Fruit fly (Drosophila melanogaster) whole organism, embryonic: ENCODE data around the gene RpS17.

Source experiments
- Atf3 ChIP-seq: fragments of 200-800 bp; sonication (Bioruptor generic); optimal IDR thresholded peaks from 3 replicates; lab custom pipeline; 2016; ENCODE audit warnings: missing biosample characterization, missing genetic modification characterization
- B-H1 ChIP-seq: fragments of 200-800 bp; sonication (Bioruptor generic); IDR thresholded peaks from 3 replicates; pipeline ENCODE4 v1.3.6; 2022; ENCODE audit warnings: missing biosample characterization, missing genetic modification characterization
- CG11247 ChIP-seq: fragments of 200-800 bp; sonication (Bioruptor generic); IDR thresholded peaks from 2 replicates; pipeline ENCODE4 v1.3.6; 2022; ENCODE audit warnings: missing biosample characterization, missing genetic modification characterization
- CG12769 ChIP-seq: fragments of 200-800 bp; sonication (Bioruptor generic); optimal IDR thresholded peaks from 2 replicates; lab custom pipeline; 2019; ENCODE audit warnings: missing biosample characterization, mild to moderate bottlenecking, missing genetic modification characterization, moderate library complexity
- CG15269 ChIP-seq: fragments of 200-800 bp; sonication (Bioruptor generic); optimal IDR thresholded peaks from 2 replicates; lab custom pipeline; 2018; ENCODE audit warnings: missing biosample characterization, mild to moderate bottlenecking, missing genetic modification characterization, moderate library complexity
- CG17359 ChIP-seq: fragments of 200-800 bp; sonication (Bioruptor generic); optimal IDR thresholded peaks from 3 replicates; lab custom pipeline; 2018; ENCODE audit warnings: missing biosample characterization, mild to moderate bottlenecking, missing genetic modification characterization, moderate library complexity
- CG2120 ChIP-seq: fragments of 200-800 bp; sonication (Bioruptor generic); optimal IDR thresholded peaks from 3 replicates; lab custom pipeline; 2016; ENCODE audit warnings: missing biosample characterization, missing genetic modification characterization
- CG2889 ChIP-seq: fragments of 200-800 bp; sonication (Bioruptor generic); IDR thresholded peaks from 3 replicates; pipeline ENCODE4 v1.3.6; 2022; ENCODE audit warnings: missing biosample characterization, missing genetic modification characterization
- CG3407 ChIP-seq: fragments of 200-800 bp; sonication (Bioruptor generic); optimal IDR thresholded peaks from 2 replicates; lab custom pipeline; 2018; ENCODE audit warnings: missing biosample characterization, mild to moderate bottlenecking, missing genetic modification characterization
- CG4282 ChIP-seq: fragments of 200-800 bp; sonication (Bioruptor generic); optimal IDR thresholded peaks from 2 replicates; lab custom pipeline; 2016; ENCODE audit warnings: missing biosample characterization, missing genetic modification characterization
- CG6254 ChIP-seq: fragments of 200-800 bp; sonication (Bioruptor generic); optimal IDR thresholded peaks from 3 replicates; lab custom pipeline; 2017; ENCODE audit warnings: mild to moderate bottlenecking, missing biosample characterization, missing genetic modification reagents, missing genetic modification characterization
- CG7786 ChIP-seq: fragments of 200-800 bp; sonication (Bioruptor generic); optimal IDR thresholded peaks from 2 replicates; lab custom pipeline; 2016; ENCODE audit warnings: missing biosample characterization, missing genetic modification characterization
- CTCF ChIP-seq: fragments of 200-800 bp; sonication (Bioruptor generic); optimal IDR thresholded peaks from 2 replicates; lab custom pipeline; 2017; ENCODE audit warnings: missing biosample characterization, mild to moderate bottlenecking, missing genetic modification characterization, moderate library complexity
- CkIIα-i1 ChIP-seq: fragments of 200-800 bp; sonication (Bioruptor generic); IDR thresholded peaks from 2 replicates; pipeline ENCODE4 v1.3.6; 2022; ENCODE audit warnings: missing biosample characterization, missing genetic modification characterization
- D ChIP-seq, 2 experiments: fragments of 200-800 bp in 1 of 2; fragments of >200 bp in 1 of 2; sonication (Bioruptor generic) in 1 of 2; optimal IDR thresholded peaks; 2 replicates in 1 of 2; 3 replicates in 1 of 2; lab custom pipeline; 2017; ENCODE audit warnings: mild to moderate bottlenecking in 1 of 2, missing biosample characterization in 1 of 2, missing genetic modification characterization in 1 of 2, missing genetic modification reagents in 1 of 2
- D19A ChIP-seq: fragments of 200-800 bp; optimal IDR thresholded peaks from 3 replicates; lab custom pipeline; 2019; ENCODE audit warnings: missing biosample characterization, mild to moderate bottlenecking, missing genetic modification characterization, moderate library complexity
- D19B ChIP-seq: fragments of 200-800 bp; sonication (Bioruptor generic); optimal IDR thresholded peaks from 2 replicates; lab custom pipeline; 2017; ENCODE audit warnings: missing biosample characterization, mild to moderate bottlenecking, missing genetic modification characterization
- Dip3 ChIP-seq: fragments of 200-800 bp; sonication (Bioruptor generic); optimal IDR thresholded peaks from 3 replicates; lab custom pipeline; 2016; ENCODE audit warnings: missing biosample characterization, missing genetic modification characterization
- E2f2 ChIP-seq: fragments of 200-800 bp; sonication (Bioruptor generic); IDR thresholded peaks from 2 replicates; pipeline ENCODE4 v1.3.6; 2022; ENCODE audit warnings: missing biosample characterization, missing genetic modification characterization
- Gug ChIP-seq: fragments of 200-800 bp; sonication (Bioruptor generic); IDR thresholded peaks from 4 replicates; pipeline ENCODE4 v1.3.6; 2022; ENCODE audit warnings: missing biosample characterization, missing genetic modification characterization
- H15 ChIP-seq: fragments of 200-800 bp; sonication (Bioruptor generic); IDR thresholded peaks from 3 replicates; pipeline ENCODE4 v1.3.6; 2022; ENCODE audit warnings: missing biosample characterization, missing genetic modification characterization
- Lhr ChIP-seq: fragments of 200-800 bp; sonication (Bioruptor generic); optimal IDR thresholded peaks from 3 replicates; lab custom pipeline; 2017; ENCODE audit warnings: mild to moderate bottlenecking, missing biosample characterization, missing genetic modification reagents, missing genetic modification characterization
- MBD-R2 ChIP-seq: fragments of 200-800 bp; sonication (Bioruptor generic); IDR thresholded peaks from 2 replicates; pipeline ENCODE4 v1.3.6; 2022; ENCODE audit warnings: missing biosample characterization, missing genetic modification characterization
- Mrtf ChIP-seq: fragments of 200-800 bp; sonication (Bioruptor generic); IDR thresholded peaks from 3 replicates; pipeline ENCODE4 v1.3.6; 2022; ENCODE audit warnings: missing biosample characterization, missing genetic modification characterization
- Myb ChIP-seq: fragments of 200-800 bp; sonication (Bioruptor generic); optimal IDR thresholded peaks from 2 replicates; lab custom pipeline; 2016; ENCODE audit warnings: missing biosample characterization, missing genetic modification characterization
- Nf-YA ChIP-seq: fragments of 200-800 bp; sonication (Bioruptor generic); IDR thresholded peaks from 2 replicates; pipeline ENCODE4 v1.3.6; 2022; ENCODE audit warnings: missing biosample characterization, missing genetic modification characterization
- Nf-YB ChIP-seq: fragments of 200-800 bp; sonication (Bioruptor generic); optimal IDR thresholded peaks from 3 replicates; lab custom pipeline; 2019; ENCODE audit warnings: missing biosample characterization, mild to moderate bottlenecking, missing genetic modification characterization, moderate library complexity
- Oaz ChIP-seq: fragments of 200-800 bp; sonication (Bioruptor generic); IDR thresholded peaks from 2 replicates; pipeline ENCODE4 v1.3.6; 2022; ENCODE audit warnings: missing biosample characterization, missing genetic modification characterization
- Ptx1 ChIP-seq: fragments of 200-800 bp; sonication (Bioruptor generic); IDR thresholded peaks from 2 replicates; pipeline ENCODE4 v1.3.6; 2022; ENCODE audit warnings: missing biosample characterization, missing genetic modification characterization
- Ravus ChIP-seq: fragments of 200-800 bp; sonication (Bioruptor generic); IDR thresholded peaks from 2 replicates; pipeline ENCODE4 v1.3.6; 2022; ENCODE audit warnings: missing biosample characterization, missing genetic modification characterization
- Six4 ChIP-seq: fragments of 200-800 bp; sonication (Bioruptor generic); optimal IDR thresholded peaks from 2 replicates; lab custom pipeline; 2016; ENCODE audit warnings: missing biosample characterization, missing genetic modification characterization
- Sry-β ChIP-seq: fragments of 200-800 bp; sonication (Bioruptor generic); optimal IDR thresholded peaks from 2 replicates; lab custom pipeline; 2018; ENCODE audit warnings: missing biosample characterization, mild to moderate bottlenecking, missing genetic modification characterization, moderate library complexity
- ab ChIP-seq: fragments of 200-800 bp; sonication (Bioruptor generic); optimal IDR thresholded peaks from 2 replicates; lab custom pipeline; 2016; ENCODE audit warnings: missing biosample characterization, missing genetic modification characterization
- aop ChIP-seq: fragments of 200-800 bp; sonication (Bioruptor generic); IDR thresholded peaks from 2 replicates; pipeline ENCODE4 v1.3.6; 2022; ENCODE audit warnings: missing biosample characterization, missing genetic modification characterization
- br ChIP-seq: fragments of >200 bp; optimal IDR thresholded peaks from 2 replicates; lab custom pipeline; 2017
- chn ChIP-seq: fragments of 200-800 bp; sonication (Bioruptor generic); optimal IDR thresholded peaks from 2 replicates; lab custom pipeline; 2016; ENCODE audit warnings: missing biosample characterization, missing genetic modification characterization
- cwo ChIP-seq: fragments of 200-800 bp; sonication (Bioruptor generic); optimal IDR thresholded peaks from 3 replicates; lab custom pipeline; 2017; ENCODE audit warnings: missing biosample characterization, missing genetic modification characterization, mild to moderate bottlenecking, moderate library complexity, missing genetic modification reagents
- dmrt11E ChIP-seq: fragments of 200-800 bp; sonication (Bioruptor generic); optimal IDR thresholded peaks from 3 replicates; lab custom pipeline; 2018; ENCODE audit warnings: missing biosample characterization, mild to moderate bottlenecking, missing genetic modification characterization, moderate library complexity
- dpn ChIP-seq, 2 experiments: fragments of 200-800 bp; sonication (Bioruptor generic); optimal IDR thresholded peaks; 3 replicates each; lab custom pipeline; 2016; ENCODE audit warnings: missing biosample characterization in 2 of 2, missing genetic modification characterization in 2 of 2
- jing ChIP-seq: fragments of 200-800 bp; sonication (Bioruptor generic); optimal IDR thresholded peaks from 2 replicates; lab custom pipeline; 2018; ENCODE audit warnings: missing biosample characterization, mild to moderate bottlenecking, missing genetic modification characterization
- kah ChIP-seq: fragments of 200-800 bp; sonication (Bioruptor generic); optimal IDR thresholded peaks from 2 replicates; lab custom pipeline; 2018; ENCODE audit warnings: missing biosample characterization, mild to moderate bottlenecking, missing genetic modification characterization
- klu ChIP-seq: fragments of 200-800 bp; sonication (Bioruptor generic); IDR thresholded peaks from 2 replicates; pipeline ENCODE4 v1.3.6; 2022; ENCODE audit warnings: missing biosample characterization, missing genetic modification characterization
- lbe ChIP-seq: fragments of 200-800 bp; sonication (Bioruptor generic); optimal IDR thresholded peaks from 2 replicates; lab custom pipeline; 2016; ENCODE audit warnings: missing biosample characterization, mild to moderate bottlenecking, missing genetic modification characterization
- p53 ChIP-seq: fragments of 200-800 bp; sonication (Bioruptor generic); optimal IDR thresholded peaks from 2 replicates; lab custom pipeline; 2016; ENCODE audit warnings: missing biosample characterization, missing genetic modification characterization
- pfk ChIP-seq: fragments of 200-800 bp; sonication (Bioruptor generic); optimal IDR thresholded peaks from 2 replicates; lab custom pipeline; 2018; ENCODE audit warnings: missing biosample characterization, mild to moderate bottlenecking, missing genetic modification characterization, moderate library complexity
- pita ChIP-seq: fragments of 200-800 bp; sonication (Bioruptor generic); optimal IDR thresholded peaks from 2 replicates; lab custom pipeline; 2017; ENCODE audit warnings: missing biosample characterization, mild to moderate bottlenecking, missing genetic modification characterization
- pum ChIP-seq: fragments of 200-800 bp; sonication (Bioruptor generic); optimal IDR thresholded peaks from 2 replicates; lab custom pipeline; 2016; ENCODE audit warnings: missing biosample characterization, missing genetic modification characterization
- sens ChIP-seq: fragments of 200-800 bp; sonication (Bioruptor generic); peaks from one replicate; lab custom pipeline; 2016; ENCODE audit warnings: missing biosample characterization, missing genetic modification characterization
- sens-2 ChIP-seq: fragments of 200-800 bp; sonication (Bioruptor generic); IDR thresholded peaks from 2 replicates; pipeline ENCODE4 v1.3.6; 2022; ENCODE audit warnings: missing biosample characterization, missing genetic modification characterization
- slbo ChIP-seq: fragments of 200-800 bp; sonication (Bioruptor generic); IDR thresholded peaks from 2 replicates; pipeline ENCODE4 v1.3.6; 2022; ENCODE audit warnings: missing biosample characterization, missing genetic modification characterization
- sqz ChIP-seq: fragments of 200-800 bp; sonication (Bioruptor generic); optimal IDR thresholded peaks from 3 replicates; lab custom pipeline; 2018; ENCODE audit warnings: missing biosample characterization, mild to moderate bottlenecking, missing genetic modification characterization
- stc ChIP-seq: fragments of 200-800 bp; sonication (Bioruptor generic); IDR thresholded peaks from 2 replicates; pipeline ENCODE4 v1.3.6; 2022; ENCODE audit warnings: missing biosample characterization, missing genetic modification characterization
- tup ChIP-seq: fragments of 200-800 bp; sonication (Bioruptor generic); optimal IDR thresholded peaks from 2 replicates; lab custom pipeline; 2016; ENCODE audit warnings: missing biosample characterization, mild to moderate bottlenecking, missing genetic modification characterization, moderate library complexity

The RpS17 gene

dm6 chr3L:9424528-9424911, 5.1 kb downstream of the RpS17 start:
- TF ChIP-seq D19B (GFP tag; lab: Kevin White, UChicago) (no peak), ab (GFP tag; lab: Kevin White, UChicago) (no peak), dpn (GFP tag; optimal IDR thresholded peaks at IDR 0.05; lab: Kevin White, UChicago) (no peak), Nf-YB (no peak), Dip3 (no peak), pfk (GFP tag; lab: Kevin White, UChicago) (no peak), CTCF (GFP tag; lab: Kevin White, UChicago) (no peak), Gug (GFP tag; lab: Robert Waterston, UW) (no peak; the same call in 3 of the 4 replicates), CG12769 (tag; lab: Kevin White, UChicago) (no peak), p53 (GFP tag; lab: Kevin White, UChicago) (no peak), CG11247 (no peak), Nf-YA (GFP tag; lab: Robert Waterston, UW) (no peak), Sry-β (GFP tag; lab: Kevin White, UChicago) (no peak), pita (GFP tag; lab: Kevin White, UChicago) (no peak), Atf3 (GFP tag; lab: Kevin White, UChicago) (no peak), H15 (GFP tag; lab: Robert Waterston, UW) (no peak), CG3407 (no peak), tup (no peak), Lhr (no peak), B-H1 (GFP tag; lab: Robert Waterston, UW) (no peak; the same call in 2 of the 3 replicates), CkIIα-i1 (GFP tag; lab: Robert Waterston, UW) (no peak), Ptx1 (GFP tag; lab: Robert Waterston, UW) (no peak), Mrtf (GFP tag; lab: Robert Waterston, UW) (no peak), kah (GFP tag; lab: Kevin White, UChicago) (peak; percentile 23), CG6254 (peak; percentile 1), klu (GFP tag; lab: Robert Waterston, UW) (no peak), Myb (GFP tag; lab: Kevin White, UChicago) (no peak), sens (peak; percentile 74), aop (no peak), sens-2 (no peak), Oaz (GFP tag; lab: Robert Waterston, UW) (no peak), CG2889 (no peak), MBD-R2 (no peak), CG2120 (GFP tag; lab: Kevin White, UChicago) (peak; percentile 46), Six4 (GFP tag; lab: Kevin White, UChicago) (no peak), stc (GFP tag; lab: Robert Waterston, UW) (0 out of 2 replicates have a peak, but pooled peaks have one; percentile 11), E2f2 (GFP tag; lab: Robert Waterston, UW) (peak; percentile 23; the same call in 1 of the 2 replicates), lbe (GFP tag; lab: Kevin White, UChicago) (peak; percentile 59), dmrt11E (tag; lab: Kevin White, UChicago) (peak; percentile 27), br (lab: Kevin White, UChicago) (no peak), jing (GFP tag; lab: Kevin White, UChicago) (no peak), Ravus (no peak), CG15269 (tag; lab: Kevin White, UChicago) (peak; percentile 70), D19A (tag; lab: Kevin White, UChicago) (peak; percentile 51), chn (GFP tag; lab: Kevin White, UChicago) (no peak), CG17359 (tag; lab: Kevin White, UChicago) (peak; percentile 35), CG4282 (no peak), D (optimal IDR thresholded peaks at IDR 0.05; lab: Kevin White, UChicago) (no peak), D (GFP tag; optimal IDR thresholded peaks at IDR 0.05; lab: Kevin White, UChicago) (no peak), pum (GFP tag; lab: Kevin White, UChicago) (no peak), cwo (GFP tag; lab: Kevin White, UChicago) (peak; percentile 15), CG7786 (GFP tag; lab: Kevin White, UChicago) (no peak), sqz (GFP tag; lab: Kevin White, UChicago) (no peak), slbo (peak; percentile 31; the same call in 1 of the 2 replicates)
